Worm (Caenorhabditis elegans): ENCODE measurements around the gene F01D5.2.

Gene F01D5.2

DNA sequence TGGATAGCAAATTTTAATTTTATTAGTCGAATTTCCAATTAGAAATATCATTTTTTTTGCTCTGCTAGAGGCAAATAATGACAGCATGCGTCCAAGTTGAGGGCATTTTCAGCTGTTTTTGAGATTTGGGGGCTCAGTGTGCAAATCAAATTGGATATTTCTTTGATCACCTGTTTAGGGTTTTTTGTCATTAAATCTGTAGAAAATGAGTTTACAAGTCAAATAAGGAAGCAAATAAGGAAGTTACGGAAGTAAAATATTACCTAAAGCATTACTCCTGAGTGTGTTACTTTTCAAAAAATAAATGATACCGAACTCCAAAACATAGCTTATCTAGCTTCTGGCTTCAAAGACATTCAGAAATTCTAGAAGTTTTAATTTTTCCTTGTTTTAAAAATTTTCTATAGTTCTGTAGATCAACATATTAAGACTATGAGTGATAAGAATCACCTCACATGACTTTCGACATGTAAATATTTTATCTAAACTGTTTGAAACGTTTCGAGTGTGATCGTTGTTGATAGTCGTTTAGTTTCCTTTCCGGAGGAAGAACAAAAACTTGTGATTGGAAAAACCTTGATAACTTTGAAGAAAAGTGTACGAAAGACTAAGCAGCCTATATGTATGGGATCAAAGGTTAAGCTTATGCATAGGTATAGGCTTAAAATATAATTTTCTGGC lies 18.9 kb downstream of the F01D5.2 start, which contains the start of gene sre-48 (continued):
- TF ChIP-seq bed-1 (GFP tag; IDR thresholded peaks at IDR 0.05) = no peak
- TF ChIP-seq F22D6.2 (tag; optimal IDR thresholded peaks at IDR 0.05) = no peak
- TF ChIP-seq ama-1 (optimal IDR thresholded peaks at IDR 0.05) = no peak
- no peak for TF ChIP-seq ama-1 (GFP tag; optimal IDR thresholded peaks at IDR 0.05)

DNA sequence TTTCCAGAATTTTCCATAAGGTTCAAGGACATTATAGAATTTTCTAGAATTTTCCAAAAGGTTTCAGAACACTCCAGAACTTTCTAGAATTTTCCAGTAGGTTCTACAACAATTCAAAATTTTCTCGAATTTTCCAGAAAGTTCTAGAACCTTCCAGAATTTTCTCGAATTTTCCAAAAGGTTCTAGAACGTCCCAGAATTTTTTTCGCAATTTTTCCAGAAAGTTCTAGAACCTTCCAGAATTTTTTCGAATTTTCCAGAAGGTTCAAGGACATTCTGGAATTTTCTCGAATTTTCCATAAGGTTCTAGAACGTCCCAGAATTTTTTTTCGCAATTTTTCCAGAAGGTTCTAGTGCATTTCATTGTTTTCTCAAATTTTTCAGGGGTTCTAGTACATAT lies 21.2 kb downstream of the F01D5.2 start:
- TF ChIP-seq rpc-1 (optimal IDR thresholded peaks at IDR 0.05) = peak; percentile 31
- TF ChIP-seq rpc-1 (tag; optimal IDR thresholded peaks at IDR 0.05) = no peak
- TF ChIP-seq hsf-1 (GFP tag; IDR thresholded peaks at IDR 0.05) = peak; percentile 93
- TF ChIP-seq lin-54 (GFP tag; optimal IDR thresholded peaks at IDR 0.05) = no peak

DNA sequence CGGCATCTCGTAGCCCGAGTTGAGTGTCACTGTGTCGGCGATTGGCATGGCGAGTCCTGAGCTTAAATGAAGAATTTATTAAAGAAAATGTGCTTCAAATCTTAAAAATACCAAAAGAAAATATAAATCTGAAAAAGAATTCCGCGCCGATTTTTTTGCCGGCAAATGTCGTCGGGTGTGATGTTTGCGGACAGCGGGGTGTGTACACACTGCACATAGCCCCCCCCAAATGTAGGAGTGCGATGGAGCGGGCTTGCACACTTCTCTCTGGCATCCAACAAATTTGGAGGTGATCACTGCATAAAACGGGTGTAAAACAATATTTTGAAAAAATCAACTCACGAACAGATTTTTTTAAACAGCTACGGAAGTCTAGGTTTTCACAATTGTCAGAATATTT lies 22.7 kb downstream of the F01D5.2 start, which contains the start of gene Y39G8B.2:
Gene Y39G8B.2, minus strand, starts transcription at position 61 of the 400 bp plus-strand sequence.
- TF ChIP-seq ceh-79 (tag; optimal IDR thresholded peaks at IDR 0.05) = no peak
- no peak for TF ChIP-seq Y53G8AR.9 (GFP tag; conservative IDR thresholded peaks at IDR 0.05)
- TF ChIP-seq madf-6 (GFP tag; IDR thresholded peaks at IDR 0.05) = no peak
- no peak for TF ChIP-seq rpc-1 (optimal IDR thresholded peaks at IDR 0.05)
- TF ChIP-seq rpc-1 (tag; optimal IDR thresholded peaks at IDR 0.05) = no peak
- TF ChIP-seq ama-1 (optimal IDR thresholded peaks at IDR 0.05) = no peak
- no peak for TF ChIP-seq ama-1 (GFP tag; optimal IDR thresholded peaks at IDR 0.05)
- no peak for TF ChIP-seq aptf-3 (GFP tag; IDR thresholded peaks at IDR 0.05)
- TF ChIP-seq fkh-3 (tag; optimal IDR thresholded peaks at IDR 0.05) = no peak
- TF ChIP-seq rcor-1 (GFP tag; IDR thresholded peaks at IDR 0.05) = peak; percentile 47; the same call in 1 of the 2 replicates
- peak; percentile 60 for TF ChIP-seq pha-4 (tag; optimal IDR thresholded peaks at IDR 0.05)
- TF ChIP-seq repo-1 (tag; optimal IDR thresholded peaks at IDR 0.05) = no peak
- TF ChIP-seq B0019.2 (GFP tag; conservative IDR thresholded peaks at IDR 0.05) = no peak
- TF ChIP-seq lir-1 (GFP tag; conservative IDR thresholded peaks at IDR 0.05) = no peak
- no peak for TF ChIP-seq somi-1 (GFP tag; optimal IDR thresholded peaks at IDR 0.05)
- no peak for TF ChIP-seq mxl-1 (tag; optimal IDR thresholded peaks at IDR 0.05)
- peak; percentile 95 for TF ChIP-seq attf-5 (GFP tag; optimal IDR thresholded peaks at IDR 0.05)
- TF ChIP-seq dpl-1 (GFP tag; optimal IDR thresholded peaks at IDR 0.05) = peak; percentile 41
- no peak for TF ChIP-seq Y53F4B.3 (GFP tag; IDR thresholded peaks at IDR 0.05)
- TF ChIP-seq hlh-12 (tag; optimal IDR thresholded peaks at IDR 0.05) = no peak
- no peak for TF ChIP-seq egl-44 (GFP tag; IDR thresholded peaks at IDR 0.05)
- TF ChIP-seq lsy-27 (tag; optimal IDR thresholded peaks at IDR 0.05; ENCODE audit: borderline replicate concordance, insufficient read depth) = no peak
- no peak for TF ChIP-seq F57C9.4 (tag; optimal IDR thresholded peaks at IDR 0.05)
- no peak for TF ChIP-seq him-1 (tag; optimal IDR thresholded peaks at IDR 0.05)
- TF ChIP-seq nfya-2 (GFP tag; IDR thresholded peaks at IDR 0.05) = no peak
- TF ChIP-seq lin-40 (tag; optimal IDR thresholded peaks at IDR 0.05) = no peak
- no peak for TF ChIP-seq attf-6 (GFP tag; IDR thresholded peaks at IDR 0.05)
- TF ChIP-seq B0035.1 (tag; optimal IDR thresholded peaks at IDR 0.05) = no peak
- peak; percentile 72 for TF ChIP-seq hmg-1.2 (GFP tag; IDR thresholded peaks at IDR 0.05)
- no peak for TF ChIP-seq bed-2 (GFP tag; IDR thresholded peaks at IDR 0.05)
- TF ChIP-seq K11D2.4 (GFP tag; IDR thresholded peaks at IDR 0.05) = peak; percentile 50; the same call in 1 of the 2 replicates
- no peak for TF ChIP-seq bed-1 (GFP tag; IDR thresholded peaks at IDR 0.05)
- TF ChIP-seq unc-130 (GFP tag; optimal IDR thresholded peaks at IDR 0.05) = no peak
- no peak for TF ChIP-seq F22D6.2 (tag; optimal IDR thresholded peaks at IDR 0.05)
- no peak for TF ChIP-seq xnd-1 (tag; optimal IDR thresholded peaks at IDR 0.05)
- TF ChIP-seq snpc-1.1 (tag; optimal IDR thresholded peaks at IDR 0.05; ENCODE audit: insufficient read depth) = no peak
- peak; percentile 96 for TF ChIP-seq mcd-1 (GFP tag; IDR thresholded peaks at IDR 0.05)
- TF ChIP-seq F49E8.2 (tag; optimal IDR thresholded peaks at IDR 0.05; ENCODE audit: insufficient read depth) = no peak
- no peak for TF ChIP-seq hsf-1 (GFP tag; IDR thresholded peaks at IDR 0.05)
- peak; percentile 65 for TF ChIP-seq K12H6.12 (tag; optimal IDR thresholded peaks at IDR 0.05)
- no peak for TF ChIP-seq madf-10 (tag; optimal IDR thresholded peaks at IDR 0.05)
- TF ChIP-seq attf-3 (GFP tag; conservative IDR thresholded peaks at IDR 0.05) = 0 out of 2 replicates have a peak, but pooled peaks have one; percentile 26
- peak; percentile 72 for TF ChIP-seq zfh-2 (GFP tag; conservative IDR thresholded peaks at IDR 0.05)

Data from whole organism, young adult.